Worm (Caenorhabditis elegans) whole organism, midembryonic: Measurements from ENCODE around the gene cyp-33C9.

Experiments used
- T22C8.4 ChIP-seq: fragments of 200-800 bp; sonication (Bioruptor generic); IDR thresholded peaks from 2 replicates; pipeline ENCODE4 v1.3.6; 2022; ENCODE audit warnings: missing genetic modification characterization, missing compliant biosample characterization
- cog-1 ChIP-seq: sonication (generic microtip); optimal IDR thresholded peaks from 2 replicates; lab custom pipeline; 2016; ENCODE audit warnings: missing genetic modification characterization, missing compliant biosample characterization
- flt-1 ChIP-seq: fragments of 200-800 bp; sonication (Bioruptor generic); IDR thresholded peaks from 2 replicates; pipeline ENCODE4 v1.3.6; 2022; ENCODE audit warnings: missing genetic modification characterization, missing compliant biosample characterization
- klf-2 ChIP-seq: fragments of 200-800 bp; sonication (Bioruptor generic); conservative IDR thresholded peaks from 2 replicates; pipeline ENCODE4 v1.3.6; 2022; ENCODE audit warnings: missing genetic modification reagents, missing genetic modification characterization, missing compliant biosample characterization
- ref-1 ChIP-seq: fragments of 200-800 bp; sonication (Bioruptor generic); conservative IDR thresholded peaks from 2 replicates; pipeline ENCODE4 v1.3.6; 2022; ENCODE audit warnings: missing genetic modification reagents, missing genetic modification characterization, missing compliant biosample characterization
- tab-1 ChIP-seq: fragments of 200-800 bp; sonication (Bioruptor generic); IDR thresholded peaks from 2 replicates; pipeline ENCODE4 v1.3.6; 2022; ENCODE audit warnings: missing genetic modification characterization, missing compliant biosample characterization
- ztf-29 ChIP-seq: fragments of 200-800 bp; sonication (Bioruptor generic); IDR thresholded peaks from 2 replicates; pipeline ENCODE4 v1.3.6; 2022; ENCODE audit warnings: missing genetic modification reagents, missing genetic modification characterization, missing compliant biosample characterization

DNA sequence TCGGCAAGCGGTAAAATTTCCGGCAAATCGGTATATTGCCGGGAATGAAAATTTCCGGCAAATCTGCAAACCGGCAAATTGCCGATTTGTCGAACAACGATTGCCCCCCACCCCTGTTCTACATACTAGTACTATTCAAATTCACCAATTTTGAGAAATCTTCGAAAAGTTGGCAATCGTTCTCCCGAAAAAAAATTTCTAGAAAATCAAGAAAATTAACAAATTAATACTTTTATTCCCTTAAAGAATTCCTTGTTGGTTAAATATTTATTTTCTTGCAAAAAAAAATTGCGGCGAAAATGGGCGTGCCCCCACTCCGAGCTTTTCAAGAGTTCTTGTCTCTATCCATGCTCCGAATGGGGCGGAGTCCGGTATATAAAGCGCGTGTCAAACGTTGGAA lies 40.1 kb downstream of the cyp-33C9 start, which contains the start of gene C50H11.8:
- TF ChIP-seq klf-2 (GFP tag; lab: Robert Waterston, UW) (no peak), ref-1 (GFP tag; lab: Robert Waterston, UW) (no peak), tab-1 (GFP tag; lab: Robert Waterston, UW) (no peak), cog-1 (tag; lab: Kevin White, UChicago) (no peak), flt-1 (GFP tag; lab: Robert Waterston, UW) (no peak), ztf-29 (GFP tag; lab: Robert Waterston, UW) (no peak), T22C8.4 (no peak)
